Worm (Caenorhabditis elegans): ENCODE data around the gene R09E10.2.

- TF ChIP-seq madf-10 (tag; optimal IDR thresholded peaks at IDR 0.05): no peak
- TF ChIP-seq pha-4 (tag; optimal IDR thresholded peaks at IDR 0.05): no peak
- TF ChIP-seq mcd-1 (GFP tag; IDR thresholded peaks at IDR 0.05): no peak
- TF ChIP-seq ets-4 (GFP tag; optimal IDR thresholded peaks at IDR 0.05): no peak
- no peak for TF ChIP-seq dpl-1 (GFP tag; optimal IDR thresholded peaks at IDR 0.05)
- TF ChIP-seq aptf-2 (GFP tag; conservative IDR thresholded peaks at IDR 0.05): no peak
- no peak for TF ChIP-seq ztf-3 (GFP tag; optimal IDR thresholded peaks at IDR 0.05)
Measured at ce11 chrIV:10357072-10357471, 39.0 kb upstream of the R09E10.2 start, which contains the start of gene R11A8.1.

Measured in whole organism, young adult.